Worm (Caenorhabditis elegans) whole organism, young adult: ENCODE results near the gene ifc-1.

Experiments used
- F10E7.11 ChIP-seq: sonication (generic microtip); optimal IDR thresholded peaks from 2 replicates; lab custom pipeline; 2017; ENCODE audit warnings: mild to moderate bottlenecking, missing genetic modification characterization, moderate library complexity, missing compliant biosample characterization
- bed-2 ChIP-seq: fragments of 200-800 bp; sonication (Bioruptor generic); IDR thresholded peaks from 2 replicates; pipeline ENCODE4 v1.3.6; 2022; ENCODE audit warnings: missing genetic modification reagents, missing genetic modification characterization, missing compliant biosample characterization
- mes-4 ChIP-seq: sonication (generic microtip); optimal IDR thresholded peaks from 2 replicates; lab custom pipeline; 2016; ENCODE audit warnings: missing genotype, missing genetic modification characterization, missing compliant biosample characterization
- nfya-1 ChIP-seq: sonication (generic microtip); optimal IDR thresholded peaks from 2 replicates; lab custom pipeline; 2017; ENCODE audit warnings: antibody characterized with exemption, missing compliant biosample characterization, missing genetic modification characterization, borderline replicate concordance; ENCODE audit not compliant: insufficient read depth
- pha-4 ChIP-seq: fragments of 150-350 bp; sonication (generic microtip); optimal IDR thresholded peaks from 2 replicates; lab custom pipeline; 2014; ENCODE audit warnings: missing biosample characterization, missing genetic modification reagents, missing genetic modification characterization

ce11 chrV:2876188-2876831 is 4.9 kb upstream of the ifc-1 start:
- no peak for TF ChIP-seq nfya-1
- no peak for TF ChIP-seq bed-2 (GFP tag; lab: Robert Waterston, UW)
- no peak for TF ChIP-seq pha-4
- no peak for TF ChIP-seq F10E7.11 (tag; lab: Kevin White, UChicago)
- no peak for TF ChIP-seq mes-4
